Fruit fly (Drosophila melanogaster): ENCODE measurements around the gene CG13984.

- TF ChIP-seq rn (GFP tag; IDR thresholded peaks at IDR 0.05) (no peak), gl (tag; optimal IDR thresholded peaks at IDR 0.05) (no peak), CG8301 (tag; optimal IDR thresholded peaks at IDR 0.05) (no peak), EcR (GFP tag; optimal IDR thresholded peaks at IDR 0.05) (no peak), CG13204 (GFP tag; optimal IDR thresholded peaks at IDR 0.05) (no peak), fd96Ca (GFP tag; IDR thresholded peaks at IDR 0.05) (0 out of 3 replicates have a peak, but pooled peaks have one; percentile 36), CG10348 (GFP tag; IDR thresholded peaks at IDR 0.05) (no peak), D1 (tag; optimal IDR thresholded peaks at IDR 0.05) (no peak), Ets98B (GFP tag; IDR thresholded peaks at IDR 0.05) (peak; percentile 24; the same call in 1 of the 2 replicates), CG12605 (GFP tag; IDR thresholded peaks at IDR 0.05) (no peak), CG9948 (tag; optimal IDR thresholded peaks at IDR 0.05) (no peak), Pif1A (GFP tag; optimal IDR thresholded peaks at IDR 0.05) (no peak), CG15710 (tag; optimal IDR thresholded peaks at IDR 0.05) (peak; percentile 14)
These were observed 43.2 kb downstream of the CG13984 start for dm6 chr2L:6351809-6352182.
